Worm (Caenorhabditis elegans) whole organism, midembryonic: Measurements from ENCODE around the gene sdz-6.

Experiments
- T22C8.4 ChIP-seq: fragments of 200-800 bp; sonication (Bioruptor generic); IDR thresholded peaks from 2 replicates; pipeline ENCODE4 v1.3.6; 2022; ENCODE audit warnings: missing genetic modification characterization, missing compliant biosample characterization
- cog-1 ChIP-seq: sonication (generic microtip); optimal IDR thresholded peaks from 2 replicates; lab custom pipeline; 2016; ENCODE audit warnings: missing genetic modification characterization, missing compliant biosample characterization
- flt-1 ChIP-seq: fragments of 200-800 bp; sonication (Bioruptor generic); IDR thresholded peaks from 2 replicates; pipeline ENCODE4 v1.3.6; 2022; ENCODE audit warnings: missing genetic modification characterization, missing compliant biosample characterization
- klf-2 ChIP-seq: fragments of 200-800 bp; sonication (Bioruptor generic); conservative IDR thresholded peaks from 2 replicates; pipeline ENCODE4 v1.3.6; 2022; ENCODE audit warnings: missing genetic modification reagents, missing genetic modification characterization, missing compliant biosample characterization
- med-1 ChIP-seq: sonication (generic microtip); optimal IDR thresholded peaks from 2 replicates; lab custom pipeline; 2017; ENCODE audit warnings: missing genetic modification characterization, mild to moderate bottlenecking, missing compliant biosample characterization, antibody characterized with exemption, missing genetic modification reagents; ENCODE audit not compliant: insufficient read depth
- tab-1 ChIP-seq: fragments of 200-800 bp; sonication (Bioruptor generic); IDR thresholded peaks from 2 replicates; pipeline ENCODE4 v1.3.6; 2022; ENCODE audit warnings: missing genetic modification characterization, missing compliant biosample characterization

DNA sequence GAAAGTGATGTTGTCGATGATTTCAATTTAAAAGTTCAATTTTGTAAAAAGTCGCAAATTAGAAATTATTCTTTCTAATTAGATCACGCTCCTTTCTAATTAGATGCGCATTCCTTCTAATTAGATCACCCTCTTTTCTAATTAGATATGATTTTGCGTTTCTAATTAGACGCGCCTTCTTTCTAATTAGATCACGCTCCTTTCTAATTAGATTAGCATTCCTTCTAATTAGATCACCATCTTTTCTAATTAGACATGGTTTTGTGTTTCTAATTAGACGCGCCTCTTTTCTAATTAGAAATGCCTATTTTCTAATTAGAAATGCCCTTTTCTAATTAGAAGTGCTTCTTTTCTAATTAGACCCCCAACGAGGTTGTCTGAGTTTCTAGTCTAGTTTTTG, 36.3 kb downstream of the sdz-6 start:
- no peak for TF ChIP-seq flt-1 (GFP tag; lab: Robert Waterston, UW)
- no peak for TF ChIP-seq T22C8.4 (GFP tag; lab: Robert Waterston, UW)
- TF ChIP-seq med-1 (GFP tag; lab: Kevin White, UChicago): no peak
- no peak for TF ChIP-seq cog-1 (tag; lab: Kevin White, UChicago)
- no peak for TF ChIP-seq klf-2 (GFP tag; lab: Robert Waterston, UW)
- TF ChIP-seq tab-1 (GFP tag; lab: Robert Waterston, UW): no peak
